Fruit fly (Drosophila melanogaster): ENCODE measurements around the gene Sh.

The Sh gene

dm6 chrX:18058108-18058507 lies 4.9 kb downstream of the Sh start (continued):
- TF ChIP-seq CG14441 (GFP tag; IDR thresholded peaks at IDR 0.05) (no peak), CG11504 (tag; optimal IDR thresholded peaks at IDR 0.05) (peak; percentile 41), grau (tag; optimal IDR thresholded peaks at IDR 0.05) (peak; percentile 26), Lpt (GFP tag; optimal IDR thresholded peaks at IDR 0.05) (no peak), CG3281 (GFP tag; optimal IDR thresholded peaks at IDR 0.05) (peak; percentile 5), Meics (GFP tag; optimal IDR thresholded peaks at IDR 0.05) (peak; percentile 31)

DNA sequence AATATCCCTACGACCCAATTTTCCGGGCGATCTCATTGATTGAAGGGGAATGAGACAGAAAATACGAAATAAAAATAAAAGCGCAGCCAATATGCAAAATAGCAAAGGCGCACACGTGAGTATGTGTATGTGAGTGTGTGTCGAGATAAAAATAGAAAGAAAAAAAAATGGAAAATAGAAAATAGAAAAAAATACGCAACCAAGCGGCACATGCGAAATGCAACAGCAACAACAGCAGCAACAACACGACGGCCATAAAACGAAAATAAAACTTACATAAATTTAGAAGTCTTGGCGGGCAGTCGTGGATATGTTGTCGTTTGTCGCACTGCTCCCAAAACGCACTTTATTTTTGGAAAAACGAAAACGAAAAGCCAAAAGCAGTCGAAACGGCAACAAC lies 5.8 kb downstream of the Sh start:
- TF ChIP-seq tll (GFP tag; optimal IDR thresholded peaks at IDR 0.05) = no peak
- no peak for TF ChIP-seq Hey (tag; optimal IDR thresholded peaks at IDR 0.05)
- TF ChIP-seq Drgx (GFP tag; IDR thresholded peaks at IDR 0.05) = 0 out of 2 replicates have a peak, but pooled peaks have one; percentile 30
- TF ChIP-seq ap (GFP tag; IDR thresholded peaks at IDR 0.05) = no peak
- TF ChIP-seq zf30C (GFP tag; optimal IDR thresholded peaks at IDR 0.05) = no peak
- TF ChIP-seq wdn (GFP tag; IDR thresholded peaks at IDR 0.05) = no peak
- no peak for TF ChIP-seq phol (tag; optimal IDR thresholded peaks at IDR 0.05)
- no peak for TF ChIP-seq CG12391 (tag; optimal IDR thresholded peaks at IDR 0.05)

- TF ChIP-seq Ets65A (GFP tag) (peak; percentile 84), Adf1 (GFP tag; IDR thresholded peaks at IDR 0.05) (peak; percentile 62), CG9215 (GFP tag; IDR thresholded peaks at IDR 0.05) (no peak), her (GFP tag; optimal IDR thresholded peaks at IDR 0.05) (no peak), Hand (GFP tag; optimal IDR thresholded peaks at IDR 0.05) (no peak), CG1832 (GFP tag; optimal IDR thresholded peaks at IDR 0.05) (peak; percentile 32), Max (GFP tag; optimal IDR thresholded peaks at IDR 0.05) (no peak), CTCF (GFP tag; optimal IDR thresholded peaks at IDR 0.05) (peak; percentile 86), hbn (GFP tag; IDR thresholded peaks at IDR 0.05; ENCODE audit: partially characterized antibody) (no peak), Hr51 (GFP tag; optimal IDR thresholded peaks at IDR 0.05) (peak in 1 of 2 experiments; percentile 7)
Observed at dm6 chrX:18052135-18052534, 10.9 kb downstream of the Sh start.

- TF ChIP-seq bowl (GFP tag; IDR thresholded peaks at IDR 0.05) = no peak
- TF ChIP-seq slbo (GFP tag; IDR thresholded peaks at IDR 0.05) = no peak
- no peak for TF ChIP-seq Kr (GFP tag; optimal IDR thresholded peaks at IDR 0.05)
- no peak for TF ChIP-seq CG42726 (GFP tag; IDR thresholded peaks at IDR 0.05; ENCODE audit: partially characterized antibody)
- no peak for TF ChIP-seq CG9437 (GFP tag; optimal IDR thresholded peaks at IDR 0.05)
- TF ChIP-seq CG15696 (tag; optimal IDR thresholded peaks at IDR 0.05) = no peak
Observed at dm6 chrX:18043691-18044090, 19.4 kb downstream of the Sh start, which contains the start of gene CG15373. Gene CG15373 (plus strand): TSS chrX:18043991.

- peak; percentile 94 for TF ChIP-seq sr (GFP tag; IDR thresholded peaks at IDR 0.05)
- TF ChIP-seq her (GFP tag; optimal IDR thresholded peaks at IDR 0.05) = no peak
- no peak for TF ChIP-seq dysf (GFP tag; IDR thresholded peaks at IDR 0.05)
- TF ChIP-seq vvl (GFP tag; IDR thresholded peaks at IDR 0.05) = peak; percentile 25; the same call in 1 of the 2 replicates
- no peak for TF ChIP-seq gfzf (GFP tag; optimal IDR thresholded peaks at IDR 0.05)
- TF ChIP-seq jigr1 (GFP tag; IDR thresholded peaks at IDR 0.05) = no peak
- no peak; the same call in 1 of the 2 replicates for TF ChIP-seq amos (GFP tag; IDR thresholded peaks at IDR 0.05; ENCODE audit: partially characterized antibody)
- no peak for TF ChIP-seq E2f2 (GFP tag; IDR thresholded peaks at IDR 0.05)
- TF ChIP-seq inv (GFP tag; IDR thresholded peaks at IDR 0.05; ENCODE audit: partially characterized antibody) = no peak
- peak; percentile 30 for TF ChIP-seq abd-A (tag; optimal IDR thresholded peaks at IDR 0.05)
- TF ChIP-seq CG34422 (GFP tag; IDR thresholded peaks at IDR 0.05) = 0 out of 3 replicates have a peak, but pooled peaks have one; percentile 18
- peak; percentile 15 for TF ChIP-seq CG17385 (GFP tag; optimal IDR thresholded peaks at IDR 0.05)
- TF ChIP-seq nmo (GFP tag; optimal IDR thresholded peaks at IDR 0.05) = no peak
- peak; percentile 54 for TF ChIP-seq ewg (GFP tag; optimal IDR thresholded peaks at IDR 0.05)
- TF ChIP-seq gcm2 (GFP tag; optimal IDR thresholded peaks at IDR 0.05) = no peak
- TF ChIP-seq Jarid2 (GFP tag; optimal IDR thresholded peaks at IDR 0.05) = peak; percentile 64
- TF ChIP-seq Atf6 (GFP tag; IDR thresholded peaks at IDR 0.05) = 0 out of 2 replicates have a peak, but pooled peaks have one; percentile 17
Observed at dm6 chrX:18023615-18024163, 39.4 kb downstream of the Sh start, which contains the start of gene CG6867. Gene CG6867 (plus strand): TSS chrX:18023870.

All from whole organism, embryonic.